Fruit fly (Drosophila melanogaster) whole organism, embryonic: ENCODE results near the gene Rai1.
A peak's percentile ranks its signal among the peaks of the same experiment; 100 is the strongest.

ENCODE experiments used
- Ada2b ChIP-seq: fragments of 200-800 bp; sonication (Bioruptor generic); IDR thresholded peaks from 2 replicates; pipeline ENCODE4 v1.3.6; 2022; ENCODE audit warnings: missing biosample characterization, missing genetic modification characterization
- Aef1 ChIP-seq: fragments of 200-800 bp; sonication (Bioruptor generic); IDR thresholded peaks from 3 replicates; pipeline ENCODE4 v1.3.6; 2022; ENCODE audit warnings: missing biosample characterization, missing genetic modification characterization
- B-H1 ChIP-seq: fragments of 200-800 bp; sonication (Bioruptor generic); IDR thresholded peaks from 3 replicates; pipeline ENCODE4 v1.3.6; 2022; ENCODE audit warnings: missing biosample characterization, missing genetic modification characterization
- CG12236 ChIP-seq: fragments of 200-800 bp; sonication (Bioruptor generic); optimal IDR thresholded peaks from 2 replicates; lab custom pipeline; 2016; ENCODE audit warnings: missing biosample characterization, missing genetic modification characterization
- CG13123 ChIP-seq: fragments of 200-800 bp; sonication (Bioruptor generic); optimal IDR thresholded peaks from 2 replicates; lab custom pipeline; 2016; ENCODE audit warnings: missing biosample characterization, missing genetic modification characterization
- CG13424 ChIP-seq: fragments of 200-800 bp; sonication (Bioruptor generic); optimal IDR thresholded peaks from 2 replicates; lab custom pipeline; 2019; ENCODE audit warnings: missing biosample characterization, mild to moderate bottlenecking, missing genetic modification characterization, moderate library complexity
- CG14667 ChIP-seq: fragments of 200-800 bp; sonication (Bioruptor generic); IDR thresholded peaks from 2 replicates; pipeline ENCODE4 v1.3.6; 2022; ENCODE audit warnings: missing biosample characterization, missing genetic modification characterization
- CG17359 ChIP-seq: fragments of 200-800 bp; sonication (Bioruptor generic); optimal IDR thresholded peaks from 3 replicates; lab custom pipeline; 2018; ENCODE audit warnings: missing biosample characterization, mild to moderate bottlenecking, missing genetic modification characterization, moderate library complexity
- CG2129 ChIP-seq: fragments of 200-800 bp; sonication (Bioruptor generic); IDR thresholded peaks from 2 replicates; pipeline ENCODE4 v1.3.6; 2022; ENCODE audit warnings: missing biosample characterization, missing genetic modification characterization; ENCODE audit not compliant: partially characterized antibody
- CG2199 ChIP-seq: fragments of 200-800 bp; sonication (Bioruptor generic); IDR thresholded peaks from 3 replicates; pipeline ENCODE4 v1.3.6; 2022; ENCODE audit warnings: missing biosample characterization, missing genetic modification characterization
- CG2202 ChIP-seq: fragments of 200-800 bp; sonication (Bioruptor generic); optimal IDR thresholded peaks from 2 replicates; lab custom pipeline; 2018; ENCODE audit warnings: missing biosample characterization, mild to moderate bottlenecking, missing genetic modification characterization
- CG2889 ChIP-seq: fragments of 200-800 bp; sonication (Bioruptor generic); IDR thresholded peaks from 3 replicates; pipeline ENCODE4 v1.3.6; 2022; ENCODE audit warnings: missing biosample characterization, missing genetic modification characterization
- CG32532 ChIP-seq: fragments of 200-800 bp; sonication (Bioruptor generic); IDR thresholded peaks from 2 replicates; pipeline ENCODE4 v1.3.6; 2022; ENCODE audit warnings: missing biosample characterization, missing genetic modification characterization
- CG7839 ChIP-seq: fragments of 200-800 bp; sonication (Bioruptor generic); optimal IDR thresholded peaks from 3 replicates; lab custom pipeline; 2018; ENCODE audit warnings: missing biosample characterization, mild to moderate bottlenecking, missing genetic modification characterization, moderate library complexity
- CG8924 ChIP-seq: fragments of 200-800 bp; optimal IDR thresholded peaks from 3 replicates; lab custom pipeline; 2019; ENCODE audit warnings: missing biosample characterization, mild to moderate bottlenecking, missing genetic modification characterization, moderate library complexity
- CG9437 ChIP-seq: fragments of 200-800 bp; sonication (Bioruptor generic); optimal IDR thresholded peaks from 2 replicates; lab custom pipeline; 2018; ENCODE audit warnings: missing biosample characterization, mild to moderate bottlenecking, missing genetic modification characterization
- CG9876 ChIP-seq: fragments of 200-800 bp; sonication (Bioruptor generic); optimal IDR thresholded peaks from 2 replicates; lab custom pipeline; 2016; ENCODE audit warnings: missing biosample characterization, missing genetic modification characterization
- CrebB ChIP-seq: fragments of 200-800 bp; sonication (Bioruptor generic); optimal IDR thresholded peaks from 3 replicates; lab custom pipeline; 2018; ENCODE audit warnings: missing biosample characterization, mild to moderate bottlenecking, missing genetic modification characterization
- Dip3 ChIP-seq: fragments of 200-800 bp; sonication (Bioruptor generic); optimal IDR thresholded peaks from 3 replicates; lab custom pipeline; 2016; ENCODE audit warnings: missing biosample characterization, missing genetic modification characterization
- Eip74EF ChIP-seq, 2 experiments: fragments of 200-800 bp in 1 of 2; fragments of >200 bp in 1 of 2; sonication (Bioruptor generic) in 1 of 2; optimal IDR thresholded peaks; 2 replicates each; lab custom pipeline; 2017 to 2019; ENCODE audit warnings: missing biosample characterization in 2 of 2, missing genetic modification characterization in 2 of 2, mild to moderate bottlenecking in 1 of 2, moderate library complexity in 1 of 2
- Elba2 ChIP-seq: fragments of 200-800 bp; sonication (Bioruptor generic); optimal IDR thresholded peaks from 3 replicates; lab custom pipeline; 2016; ENCODE audit warnings: missing biosample characterization, missing genetic modification characterization
- Ets65A ChIP-seq: fragments of 200-800 bp; sonication (Bioruptor generic); peaks from one replicate; lab custom pipeline; 2016; ENCODE audit warnings: missing biosample characterization, missing genetic modification characterization
- H15 ChIP-seq: fragments of 200-800 bp; sonication (Bioruptor generic); IDR thresholded peaks from 3 replicates; pipeline ENCODE4 v1.3.6; 2022; ENCODE audit warnings: missing biosample characterization, missing genetic modification characterization
- HmgD ChIP-seq: fragments of 200-800 bp; sonication (Bioruptor generic); optimal IDR thresholded peaks from 3 replicates; lab custom pipeline; 2016; ENCODE audit warnings: missing biosample characterization, missing genetic modification characterization
- Hr51 ChIP-seq, 2 experiments: fragments of 200-800 bp; sonication (Bioruptor generic); optimal IDR thresholded peaks; 2 replicates in 1 of 2; 3 replicates in 1 of 2; lab custom pipeline; 2016 to 2018; ENCODE audit warnings: missing biosample characterization in 2 of 2, missing genetic modification characterization in 2 of 2, mild to moderate bottlenecking in 1 of 2, moderate library complexity in 1 of 2
- Hr78 ChIP-seq, 2 experiments: fragments of 200-800 bp in 1 of 2; fragments of >200 bp in 1 of 2; sonication (Bioruptor generic) in 1 of 2; optimal IDR thresholded peaks; 2 replicates each; lab custom pipeline; 2017 to 2019; ENCODE audit warnings: missing biosample characterization in 2 of 2, missing genetic modification characterization in 2 of 2, mild to moderate bottlenecking in 1 of 2, moderate library complexity in 1 of 2
- Hsf ChIP-seq: fragments of 200-800 bp; sonication (Bioruptor generic); optimal IDR thresholded peaks from 3 replicates; lab custom pipeline; 2016; ENCODE audit warnings: missing biosample characterization, missing genetic modification characterization
- MTF-1 ChIP-seq: fragments of 200-800 bp; sonication (Bioruptor generic); optimal IDR thresholded peaks from 2 replicates; lab custom pipeline; 2018; ENCODE audit warnings: missing biosample characterization, mild to moderate bottlenecking, missing genetic modification characterization, borderline replicate concordance
- NFAT ChIP-seq: fragments of 200-800 bp; sonication (Bioruptor generic); IDR thresholded peaks from 2 replicates; pipeline ENCODE4 v1.3.6; 2022; ENCODE audit warnings: missing biosample characterization, missing genetic modification characterization
- NfI ChIP-seq: fragments of 200-800 bp; sonication (Bioruptor generic); optimal IDR thresholded peaks from 3 replicates; lab custom pipeline; 2018; ENCODE audit warnings: missing biosample characterization, mild to moderate bottlenecking, missing genetic modification characterization, moderate library complexity
- Ptx1 ChIP-seq: fragments of 200-800 bp; sonication (Bioruptor generic); IDR thresholded peaks from 2 replicates; pipeline ENCODE4 v1.3.6; 2022; ENCODE audit warnings: missing biosample characterization, missing genetic modification characterization
- Six4 ChIP-seq: fragments of 200-800 bp; sonication (Bioruptor generic); optimal IDR thresholded peaks from 2 replicates; lab custom pipeline; 2016; ENCODE audit warnings: missing biosample characterization, missing genetic modification characterization
- bigmax ChIP-seq: fragments of 200-800 bp; sonication (Bioruptor generic); optimal IDR thresholded peaks from 2 replicates; lab custom pipeline; 2018; ENCODE audit warnings: missing biosample characterization, mild to moderate bottlenecking, missing genetic modification characterization
- danr ChIP-seq: fragments of 200-800 bp; sonication (Bioruptor generic); IDR thresholded peaks from 2 replicates; pipeline ENCODE4 v1.3.6; 2022; ENCODE audit warnings: missing biosample characterization, missing genetic modification characterization
- fd102C ChIP-seq: fragments of 200-800 bp; sonication (Bioruptor generic); optimal IDR thresholded peaks from 2 replicates; lab custom pipeline; 2018; ENCODE audit warnings: missing biosample characterization, mild to moderate bottlenecking, missing genetic modification characterization, moderate library complexity
- fru ChIP-seq: fragments of >200 bp; optimal IDR thresholded peaks from 2 replicates; lab custom pipeline; 2017
- gsb ChIP-seq: fragments of 200-800 bp; sonication (Bioruptor generic); IDR thresholded peaks from 2 replicates; pipeline ENCODE4 v1.3.6; 2022; ENCODE audit warnings: missing biosample characterization, missing genetic modification characterization
- lab ChIP-seq: fragments of 200-800 bp; sonication (Bioruptor generic); optimal IDR thresholded peaks from 3 replicates; lab custom pipeline; 2017; ENCODE audit warnings: missing biosample characterization, missing genetic modification characterization, mild to moderate bottlenecking, moderate library complexity, missing genetic modification reagents
- lmd ChIP-seq: fragments of 200-800 bp; sonication (Bioruptor generic); IDR thresholded peaks from 2 replicates; pipeline ENCODE4 v1.3.6; 2022; ENCODE audit warnings: missing biosample characterization, missing genetic modification characterization
- luna ChIP-seq: fragments of 200-800 bp; sonication (Bioruptor generic); optimal IDR thresholded peaks from 2 replicates; lab custom pipeline; 2016; ENCODE audit warnings: missing biosample characterization, missing genetic modification characterization
- mam ChIP-seq: fragments of 200-800 bp; sonication (Bioruptor generic); optimal IDR thresholded peaks from 3 replicates; lab custom pipeline; 2016; ENCODE audit warnings: missing biosample characterization, missing genetic modification characterization
- nerfin-1 ChIP-seq: fragments of 200-800 bp; sonication (Bioruptor generic); optimal IDR thresholded peaks from 3 replicates; lab custom pipeline; 2019; ENCODE audit warnings: missing biosample characterization, mild to moderate bottlenecking, missing genetic modification characterization, moderate library complexity
- nmo ChIP-seq: fragments of 200-800 bp; sonication (Bioruptor generic); optimal IDR thresholded peaks from 2 replicates; lab custom pipeline; 2018; ENCODE audit warnings: missing biosample characterization, mild to moderate bottlenecking, missing genetic modification characterization, moderate library complexity
- p53 ChIP-seq: fragments of 200-800 bp; sonication (Bioruptor generic); optimal IDR thresholded peaks from 2 replicates; lab custom pipeline; 2016; ENCODE audit warnings: missing biosample characterization, missing genetic modification characterization
- prd ChIP-seq, 3 experiments: fragments of >200 bp in 2 of 3; fragments of 200-800 bp in 1 of 3; sonication (Bioruptor generic) in 1 of 3; optimal IDR thresholded peaks in 2 of 3; IDR thresholded peaks in 1 of 3; 2 replicates in 2 of 3; 3 replicates in 1 of 3; pipeline versions ENCODE4 v1.3.6 to Lab custom; 2017 to 2022; ENCODE audit warnings: missing biosample characterization in 1 of 3, missing genetic modification characterization in 1 of 3
- sim ChIP-seq: fragments of 200-800 bp; sonication (Bioruptor generic); IDR thresholded peaks from 2 replicates; pipeline ENCODE4 v1.3.6; 2022; ENCODE audit warnings: missing biosample characterization, missing genetic modification characterization
- sima ChIP-seq: fragments of 200-800 bp; sonication (Bioruptor generic); optimal IDR thresholded peaks from 2 replicates; lab custom pipeline; 2016; ENCODE audit warnings: missing biosample characterization, missing genetic modification characterization
- so ChIP-seq: fragments of 200-800 bp; sonication (Bioruptor generic); IDR thresholded peaks from 3 replicates; pipeline ENCODE4 v1.3.6; 2022; ENCODE audit warnings: missing biosample characterization, missing genetic modification characterization
- ssp ChIP-seq: fragments of 200-800 bp; sonication (Bioruptor generic); IDR thresholded peaks from 2 replicates; pipeline ENCODE4 v1.3.6; 2022; ENCODE audit warnings: missing biosample characterization, missing genetic modification characterization
- tgo ChIP-seq: fragments of 200-800 bp; sonication (Bioruptor generic); IDR thresholded peaks from 3 replicates; pipeline ENCODE4 v1.3.6; 2022; ENCODE audit warnings: missing biosample characterization, missing genetic modification characterization
- yki ChIP-seq: fragments of >200 bp; optimal IDR thresholded peaks from 3 replicates; lab custom pipeline; 2018
- zfh1 ChIP-seq: fragments of 200-800 bp; sonication (Bioruptor generic); IDR thresholded peaks from 3 replicates; pipeline ENCODE4 v1.3.6; 2022; ENCODE audit warnings: missing biosample characterization, missing genetic modification characterization

Rai1 gene

dm6 chrX:16813226-16813625, 10.1 kb upstream of the Rai1 start (continued):
- TF ChIP-seq prd (optimal IDR thresholded peaks at IDR 0.05; lab: Kevin White, UChicago), result no peak
- 0 out of 3 replicates have a peak, but pooled peaks have one; percentile 33 for TF ChIP-seq prd (GFP tag; IDR thresholded peaks at IDR 0.05; lab: Robert Waterston, UW)
- TF ChIP-seq CrebB (tag; lab: Kevin White, UChicago), result no peak
- no peak for TF ChIP-seq Hsf (GFP tag; lab: Kevin White, UChicago)
- TF ChIP-seq B-H1 (GFP tag; lab: Robert Waterston, UW), result no peak
- no peak for TF ChIP-seq CG2889
- TF ChIP-seq sima (GFP tag; lab: Kevin White, UChicago), result no peak
- no peak for TF ChIP-seq H15
- TF ChIP-seq CG32532 (GFP tag; lab: Robert Waterston, UW), result no peak
- TF ChIP-seq Dip3 (GFP tag; lab: Kevin White, UChicago), result no peak
- no peak for TF ChIP-seq CG2129
- peak; percentile 21; the same call in 2 of the 3 replicates for TF ChIP-seq tgo (GFP tag; lab: Robert Waterston, UW)
- no peak for TF ChIP-seq lmd (GFP tag; lab: Robert Waterston, UW)
- no peak for TF ChIP-seq Aef1 (GFP tag; lab: Robert Waterston, UW)
- no peak for TF ChIP-seq nerfin-1 (tag; lab: Kevin White, UChicago)
- no peak for TF ChIP-seq luna
- no peak for TF ChIP-seq bigmax (GFP tag; lab: Kevin White, UChicago)
- TF ChIP-seq Ada2b (GFP tag; lab: Robert Waterston, UW), result peak; percentile 47; the same call in 1 of the 2 replicates
- TF ChIP-seq CG13424 (tag; lab: Kevin White, UChicago), result peak; percentile 36
- no peak for TF ChIP-seq lab (GFP tag; lab: Kevin White, UChicago)
- no peak for TF ChIP-seq CG9876 (GFP tag; lab: Kevin White, UChicago)
- no peak for TF ChIP-seq Hr78 (GFP tag; optimal IDR thresholded peaks at IDR 0.05; lab: Kevin White, UChicago)
- TF ChIP-seq NfI (GFP tag; lab: Kevin White, UChicago), result no peak
- no peak for TF ChIP-seq CG2202 (tag; lab: Kevin White, UChicago)
- no peak for TF ChIP-seq HmgD
- no peak for TF ChIP-seq fd102C
- TF ChIP-seq Elba2 (GFP tag; lab: Kevin White, UChicago), result no peak
- TF ChIP-seq zfh1 (GFP tag; lab: Robert Waterston, UW), result no peak
- no peak for TF ChIP-seq CG13123 (GFP tag; lab: Kevin White, UChicago)
- TF ChIP-seq Hr51 (GFP tag; optimal IDR thresholded peaks at IDR 0.05; lab: Kevin White, UChicago), result peak in 1 of 2 experiments; percentile 66
- no peak for TF ChIP-seq yki (lab: Kevin White, UChicago)
- TF ChIP-seq CG14667, result no peak
- TF ChIP-seq mam (GFP tag; lab: Kevin White, UChicago), result no peak
- no peak for TF ChIP-seq p53 (GFP tag; lab: Kevin White, UChicago)
- peak; percentile 53 for TF ChIP-seq Ptx1 (GFP tag; lab: Robert Waterston, UW)
- peak; percentile 48 for TF ChIP-seq nmo (GFP tag; lab: Kevin White, UChicago)
- no peak for TF ChIP-seq sim (GFP tag; lab: Robert Waterston, UW)
- TF ChIP-seq Six4, result no peak
- TF ChIP-seq Eip74EF (GFP tag; optimal IDR thresholded peaks at IDR 0.05; lab: Kevin White, UChicago), result no peak
- TF ChIP-seq MTF-1 (GFP tag; lab: Kevin White, UChicago), result no peak
- TF ChIP-seq fru (lab: Kevin White, UChicago), result no peak
- TF ChIP-seq CG17359, result peak; percentile 43
- TF ChIP-seq NFAT (GFP tag; lab: Robert Waterston, UW), result no peak
- peak; percentile 7 for TF ChIP-seq CG9437 (GFP tag; lab: Kevin White, UChicago)
- peak; percentile 44 for TF ChIP-seq Ets65A
- no peak for TF ChIP-seq CG2199 (GFP tag; lab: Robert Waterston, UW)
- TF ChIP-seq danr (GFP tag; lab: Robert Waterston, UW), result no peak
- no peak for TF ChIP-seq CG12236 (GFP tag; lab: Kevin White, UChicago)
- no peak for TF ChIP-seq gsb (GFP tag; lab: Robert Waterston, UW)
- TF ChIP-seq so (GFP tag; lab: Robert Waterston, UW), result no peak
- peak; percentile 27 for TF ChIP-seq CG7839
- no peak for TF ChIP-seq ssp (GFP tag; lab: Robert Waterston, UW)
- peak; percentile 14 for TF ChIP-seq CG8924 (tag; lab: Kevin White, UChicago)
